Worm (Caenorhabditis elegans) whole organism, L2 larva: ENCODE data around the gene gei-15.

Source experiments
- dmd-4 ChIP-seq: sonication (generic microtip); optimal IDR thresholded peaks from 2 replicates; lab custom pipeline; 2017; ENCODE audit warnings: missing biosample characterization, missing genetic modification characterization
- nhr-237 ChIP-seq: fragments of 150-350 bp; optimal IDR thresholded peaks from 2 replicates; lab custom pipeline; 2014; ENCODE audit warnings: missing biosample characterization, missing genetic modification characterization

DNA sequence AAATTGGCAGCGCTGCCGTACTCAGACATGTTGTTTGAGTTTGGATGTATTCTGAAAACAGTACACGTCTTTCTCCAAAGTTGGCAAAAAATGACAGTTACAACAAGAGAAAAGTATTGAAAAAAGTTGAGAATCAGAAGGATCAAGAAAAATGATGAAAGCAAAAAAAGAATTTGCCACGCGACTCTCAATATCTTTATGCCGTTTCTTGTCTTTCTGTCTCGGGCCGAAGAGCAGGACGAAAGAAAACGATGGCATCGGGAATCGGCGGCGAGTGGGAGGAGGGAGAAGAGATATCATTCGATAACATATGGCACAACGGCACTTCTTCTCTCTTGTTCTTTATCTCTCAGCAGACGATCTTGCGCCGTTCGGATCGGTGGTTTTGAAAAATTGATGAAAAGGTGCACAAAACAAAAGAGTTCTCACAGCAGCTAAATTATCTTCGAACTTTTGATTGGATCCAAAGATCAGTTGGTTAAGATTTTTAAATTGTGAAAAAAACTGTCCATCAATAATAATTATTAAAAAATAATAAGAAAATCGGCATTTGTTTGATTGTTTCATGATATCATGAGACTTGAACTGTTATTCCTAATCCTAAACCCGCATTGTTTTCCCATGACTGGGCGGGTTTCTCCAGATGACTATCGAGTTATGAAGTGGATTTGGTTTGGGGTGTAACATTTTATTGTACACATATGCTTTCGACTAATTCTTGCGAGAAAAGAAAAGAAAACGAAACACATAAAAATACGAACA lies at the start of gene gei-15:
- no peak for TF ChIP-seq dmd-4
- no peak for TF ChIP-seq nhr-237 (tag; lab: Kevin White, UChicago)
